Worm (Caenorhabditis elegans): ENCODE results near the gene sftb-6.
"Not testable (repeated sequence)": the region's sequence is repeated elsewhere in the genome, so short reads cannot be mapped to it uniquely, and the experiment has no call there.

Gene sftb-6

ce11 chrII:79166-79565 is 19.0 kb upstream of the sftb-6 start, which contains the start of gene C23H3.9:
Gene C23H3.9 (minus strand): TSS chrII:79266.
- TF ChIP-seq unc-62 (GFP tag; optimal IDR thresholded peaks at IDR 0.05) = no peak

- TF ChIP-seq unc-62 (GFP tag; optimal IDR thresholded peaks at IDR 0.05) = no peak
These were observed 14.1 kb upstream of the sftb-6 start, which contains the start of gene C50D2.6 for ce11 chrII:84134-84533. Gene C50D2.6 (plus strand): TSS chrII:84434.

- no peak for TF ChIP-seq unc-62 (GFP tag; optimal IDR thresholded peaks at IDR 0.05)
These were observed 11.4 kb upstream of the sftb-6 start for ce11 chrII:86794-87193.

ce11 chrII:87937-88336 is 10.3 kb upstream of the sftb-6 start:
- no peak for TF ChIP-seq unc-62 (GFP tag; optimal IDR thresholded peaks at IDR 0.05)

ce11 chrII:91419-91818 is 6.8 kb upstream of the sftb-6 start, which contains the start of gene mcat-1:
Gene mcat-1 (minus strand): TSS chrII:91519.
- TF ChIP-seq unc-62 (GFP tag; optimal IDR thresholded peaks at IDR 0.05) = no peak

- no peak for TF ChIP-seq unc-62 (GFP tag; optimal IDR thresholded peaks at IDR 0.05)
These were observed 3.0 kb upstream of the sftb-6 start, which contains the start of gene C50D2.7 for ce11 chrII:95177-95576. Gene C50D2.7 (minus strand): TSS chrII:95277.

- TF ChIP-seq unc-62 (GFP tag; optimal IDR thresholded peaks at IDR 0.05) = not testable (repeated sequence)
These were observed 690 bp downstream of the sftb-6 start, which contains the start of gene C50D2.10 for ce11 chrII:98894-99293. Gene C50D2.10 (plus strand): TSS chrII:99138.

- TF ChIP-seq unc-62 (GFP tag; optimal IDR thresholded peaks at IDR 0.05) = no peak
These were observed 3.0 kb downstream of the sftb-6 start for ce11 chrII:101176-101575.

- TF ChIP-seq unc-62 (GFP tag; optimal IDR thresholded peaks at IDR 0.05) = no peak
These were observed 6.0 kb downstream of the sftb-6 start, which contains the start of gene col-68 for ce11 chrII:104234-104633. Gene col-68 (plus strand): TSS chrII:104534.

- TF ChIP-seq unc-62 (GFP tag; optimal IDR thresholded peaks at IDR 0.05) = no peak
These were observed 7.2 kb downstream of the sftb-6 start for ce11 chrII:105327-105882.

ce11 chrII:105889-106288 is 7.7 kb downstream of the sftb-6 start, which contains the start of gene txt-1:
Gene txt-1 (plus strand): TSS chrII:106189.
- no peak for TF ChIP-seq unc-62 (GFP tag; optimal IDR thresholded peaks at IDR 0.05)

- no peak for TF ChIP-seq unc-62 (GFP tag; optimal IDR thresholded peaks at IDR 0.05)
These were observed 9.5 kb downstream of the sftb-6 start for ce11 chrII:107703-108102.

- TF ChIP-seq unc-62 (GFP tag; optimal IDR thresholded peaks at IDR 0.05) = no peak
These were observed 10.7 kb downstream of the sftb-6 start, which contains the start of gene C50D2.2 for ce11 chrII:108865-109264. Gene C50D2.2 (plus strand): TSS chrII:109165.

- TF ChIP-seq unc-62 (GFP tag; optimal IDR thresholded peaks at IDR 0.05) = no peak
These were observed 13.1 kb downstream of the sftb-6 start, which contains the start of gene C50D2.1 for ce11 chrII:111267-111666. Gene C50D2.1 (plus strand): TSS chrII:111567.

ce11 chrII:112231-112630 is 14.0 kb downstream of the sftb-6 start:
- TF ChIP-seq unc-62 (GFP tag; optimal IDR thresholded peaks at IDR 0.05) = no peak

- TF ChIP-seq unc-62 (GFP tag; optimal IDR thresholded peaks at IDR 0.05) = no peak
These were observed 18.7 kb downstream of the sftb-6 start, which contains the start of gene srt-54 for ce11 chrII:116916-117315. Gene srt-54 (plus strand): TSS chrII:117216.

- no peak for TF ChIP-seq unc-62 (GFP tag; optimal IDR thresholded peaks at IDR 0.05)
These were observed 22.9 kb downstream of the sftb-6 start, which contains the start of gene K10B4.3 for ce11 chrII:121121-121520. Gene K10B4.3 (minus strand): TSS chrII:121221.
